Fruit fly (Drosophila melanogaster): ENCODE data around the gene RhoGAP68F.

DNA sequence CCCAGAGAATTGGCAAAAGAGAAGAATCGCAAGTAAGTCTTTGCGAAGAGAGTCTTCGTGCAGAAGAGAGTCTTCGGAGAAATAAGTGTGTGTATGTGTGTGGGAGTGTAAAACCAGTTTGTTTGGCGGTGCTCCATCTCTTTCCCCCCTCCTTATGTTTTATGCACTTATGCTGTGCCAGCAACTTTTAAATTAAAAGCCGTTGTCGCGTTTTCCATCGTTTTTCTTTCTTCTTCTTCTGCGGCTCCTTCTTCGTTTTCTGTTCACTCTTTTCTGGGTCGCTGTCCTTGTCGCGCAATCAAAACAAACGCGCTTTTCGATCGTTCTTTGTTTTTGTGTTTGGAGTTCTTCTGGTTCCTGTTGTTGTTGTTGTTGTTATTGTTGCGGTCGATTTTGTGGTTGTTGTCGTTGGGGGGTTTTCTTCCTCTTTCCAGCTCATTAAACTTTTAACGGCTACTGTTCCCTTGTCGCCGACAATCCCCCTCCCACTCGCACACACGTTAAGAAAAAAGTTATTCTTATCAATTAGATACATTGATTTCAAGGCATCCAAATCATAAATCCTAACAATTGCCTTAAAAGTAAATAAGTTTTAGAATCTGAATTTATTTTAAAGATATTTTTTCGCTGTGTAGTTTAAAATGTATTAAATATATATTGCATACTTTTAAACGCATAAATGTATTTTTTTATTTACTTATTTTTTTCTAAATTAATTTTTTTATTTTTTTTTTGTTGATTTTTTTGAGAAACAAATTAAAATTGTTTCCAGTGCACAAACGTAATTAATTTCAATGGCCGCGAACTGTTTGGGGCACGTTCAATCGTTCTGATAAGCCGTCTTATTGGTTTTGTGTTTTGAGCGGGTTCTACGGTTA lies 27.3 kb upstream of the RhoGAP68F start:
- TF ChIP-seq CG17806 (tag; optimal IDR thresholded peaks at IDR 0.05) = peak; percentile 84
- TF ChIP-seq Pif1B (GFP tag; optimal IDR thresholded peaks at IDR 0.05) = peak; percentile 64
- TF ChIP-seq EcR (GFP tag; optimal IDR thresholded peaks at IDR 0.05) = peak; percentile 96
- no peak for TF ChIP-seq fd96Ca (GFP tag; IDR thresholded peaks at IDR 0.05)
- no peak for TF ChIP-seq gl (tag; optimal IDR thresholded peaks at IDR 0.05)
- TF ChIP-seq Snoo (tag; optimal IDR thresholded peaks at IDR 0.05) = peak; percentile 85
- TF ChIP-seq CG15710 (tag; optimal IDR thresholded peaks at IDR 0.05) = peak; percentile 86
- no peak for TF ChIP-seq CG4496 (GFP tag; IDR thresholded peaks at IDR 0.05)
- TF ChIP-seq CG12605 (GFP tag; IDR thresholded peaks at IDR 0.05) = peak; percentile 44; the same call in 1 of the 2 replicates
- TF ChIP-seq CG13204 (GFP tag; optimal IDR thresholded peaks at IDR 0.05) = peak; percentile 36
- TF ChIP-seq CG10348 (GFP tag; IDR thresholded peaks at IDR 0.05) = no peak
- peak; percentile 91 for TF ChIP-seq CG9948 (tag; optimal IDR thresholded peaks at IDR 0.05)
- TF ChIP-seq Ets98B (GFP tag; IDR thresholded peaks at IDR 0.05) = no peak; the same call in 1 of the 2 replicates
- peak; percentile 65 for TF ChIP-seq CG8301 (tag; optimal IDR thresholded peaks at IDR 0.05)
